Worm (Caenorhabditis elegans): ENCODE measurements around the gene sre-20.

sre-20 gene

ce11 chrV:12759660-12760059 is 25.1 kb downstream of the sre-20 start, which contains the start of gene papl-1:
papl-1 (minus strand) TSS chrV:12759760.
- no peak for TF ChIP-seq nhr-90 (tag; optimal IDR thresholded peaks at IDR 0.05)
- TF ChIP-seq hlh-12 (tag; optimal IDR thresholded peaks at IDR 0.05) = no peak
- TF ChIP-seq ztf-6 (GFP tag; IDR thresholded peaks at IDR 0.05) = no peak
- TF ChIP-seq Y79H2A.3 (GFP tag; conservative IDR thresholded peaks at IDR 0.05) = no peak
- no peak for TF ChIP-seq ceh-79 (tag; optimal IDR thresholded peaks at IDR 0.05)

- no peak for TF ChIP-seq cebp-1 (GFP tag; IDR thresholded peaks at IDR 0.05)
- no peak for TF ChIP-seq cebp-1 (tag; optimal IDR thresholded peaks at IDR 0.05)
- no peak for TF ChIP-seq rcor-1 (GFP tag; IDR thresholded peaks at IDR 0.05)
- no peak for TF ChIP-seq tlf-1 (GFP tag; optimal IDR thresholded peaks at IDR 0.05)
- no peak for TF ChIP-seq unc-130 (GFP tag; optimal IDR thresholded peaks at IDR 0.05)
- TF ChIP-seq atf-7 (tag; optimal IDR thresholded peaks at IDR 0.05) = no peak
- no peak for TF ChIP-seq pha-4 (tag; optimal IDR thresholded peaks at IDR 0.05)
- no peak for TF ChIP-seq attf-3 (GFP tag; conservative IDR thresholded peaks at IDR 0.05)
- no peak for TF ChIP-seq nhr-120 (GFP tag; IDR thresholded peaks at IDR 0.05)
- no peak for TF ChIP-seq efl-1 (GFP tag; optimal IDR thresholded peaks at IDR 0.05)
- no peak for TF ChIP-seq B0035.1 (tag; optimal IDR thresholded peaks at IDR 0.05)
- no peak for TF ChIP-seq lin-26 (GFP tag; IDR thresholded peaks at IDR 0.05)
- no peak for TF ChIP-seq F55B11.4 (tag; optimal IDR thresholded peaks at IDR 0.05; ENCODE audit: borderline replicate concordance, insufficient read depth)
- no peak for TF ChIP-seq mel-28 (tag; optimal IDR thresholded peaks at IDR 0.05; ENCODE audit: borderline replicate concordance)
- no peak for TF ChIP-seq ztf-22 (GFP tag; optimal IDR thresholded peaks at IDR 0.05)
- no peak for TF ChIP-seq gei-17 (GFP tag; optimal IDR thresholded peaks at IDR 0.05)
- TF ChIP-seq Y56A3A.18 (GFP tag; IDR thresholded peaks at IDR 0.05) = no peak
- no peak for TF ChIP-seq ztf-25 (GFP tag; IDR thresholded peaks at IDR 0.05)
Observed at ce11 chrV:12754839-12755238, 29.9 kb downstream of the sre-20 start, which contains the start of gene gpa-13. gpa-13 (minus strand) TSS chrV:12754939.

ce11 chrV:12752407-12752806 is 32.4 kb downstream of the sre-20 start, which contains the start of gene C15C8.8:
C15C8.8 (minus strand) TSS chrV:12752507.
- TF ChIP-seq sptf-2 (GFP tag; optimal IDR thresholded peaks at IDR 0.05) = no peak
- TF ChIP-seq tbp1 (GFP tag; optimal IDR thresholded peaks at IDR 0.05) = no peak
- no peak for TF ChIP-seq nhr-27 (tag; optimal IDR thresholded peaks at IDR 0.05)
- TF ChIP-seq hmg-20 (GFP tag; IDR thresholded peaks at IDR 0.05) = no peak
- TF ChIP-seq ccch-3 (GFP tag; optimal IDR thresholded peaks at IDR 0.05) = no peak

ce11 chrV:12751495-12752050 is 33.2 kb downstream of the sre-20 start, which contains the start of gene C15C8.6:
C15C8.6 (minus strand) TSS chrV:12751545.
- TF ChIP-seq lin-35 (GFP tag; optimal IDR thresholded peaks at IDR 0.05) (no peak), B0035.1 (tag; optimal IDR thresholded peaks at IDR 0.05) (no peak), atf-7 (tag; optimal IDR thresholded peaks at IDR 0.05) (no peak), madf-6 (GFP tag; IDR thresholded peaks at IDR 0.05) (no peak), dpff-1 (tag; optimal IDR thresholded peaks at IDR 0.05) (no peak), K12H6.12 (tag; optimal IDR thresholded peaks at IDR 0.05) (no peak), fkh-3 (tag; optimal IDR thresholded peaks at IDR 0.05) (no peak), gei-17 (GFP tag; optimal IDR thresholded peaks at IDR 0.05) (no peak), ztf-22 (GFP tag; optimal IDR thresholded peaks at IDR 0.05) (no peak), B0336.3 (GFP tag; IDR thresholded peaks at IDR 0.05) (no peak), tbx-9 (tag; optimal IDR thresholded peaks at IDR 0.05; ENCODE audit: borderline replicate concordance) (no peak), madf-3 (GFP tag; IDR thresholded peaks at IDR 0.05) (no peak)
